Fruit fly (Drosophila melanogaster) whole organism, embryonic: ENCODE results near the gene Trmt6.

Experiments used
- CG4854 ChIP-seq: fragments of 200-800 bp; sonication (Bioruptor generic); optimal IDR thresholded peaks from 2 replicates; lab custom pipeline; 2016; ENCODE audit warnings: missing biosample characterization, missing genetic modification characterization, inconsistent platforms
- CG9215 ChIP-seq: fragments of 200-800 bp; sonication (Bioruptor generic); IDR thresholded peaks from 2 replicates; pipeline ENCODE4 v1.3.6; 2022; ENCODE audit warnings: missing biosample characterization, missing genetic modification characterization
- Sry-β ChIP-seq: fragments of 200-800 bp; sonication (Bioruptor generic); optimal IDR thresholded peaks from 2 replicates; lab custom pipeline; 2018; ENCODE audit warnings: missing biosample characterization, mild to moderate bottlenecking, missing genetic modification characterization, moderate library complexity
- Tbp ChIP-seq: fragments of >200 bp; optimal IDR thresholded peaks from 2 replicates; lab custom pipeline; 2018; ENCODE audit warnings: missing biosample characterization, missing genetic modification characterization
- insv ChIP-seq, 2 experiments: fragments of 200-800 bp; sonication (Bioruptor generic); optimal IDR thresholded peaks; 3 replicates each; lab custom pipeline; 2016 to 2018; ENCODE audit warnings: missing biosample characterization in 2 of 2, missing genetic modification characterization in 2 of 2

- TF ChIP-seq Sry-β (GFP tag; lab: Kevin White, UChicago) = no peak
- no peak for TF ChIP-seq CG4854
- TF ChIP-seq Tbp (GFP tag; lab: Kevin White, UChicago) = no peak
- TF ChIP-seq CG9215 (GFP tag; lab: Robert Waterston, UW) = no peak
- no peak for TF ChIP-seq insv (GFP tag; optimal IDR thresholded peaks at IDR 0.05; lab: Kevin White, UChicago)
Measured at dm6 chr2L:6595027-6595426, 32.9 kb upstream of the Trmt6 start.
